Worm (Caenorhabditis elegans): ENCODE data around the gene C45H4.13.
A peak's percentile ranks its signal among the peaks of the same experiment; 100 is the strongest.

C45H4.13 gene

DNA sequence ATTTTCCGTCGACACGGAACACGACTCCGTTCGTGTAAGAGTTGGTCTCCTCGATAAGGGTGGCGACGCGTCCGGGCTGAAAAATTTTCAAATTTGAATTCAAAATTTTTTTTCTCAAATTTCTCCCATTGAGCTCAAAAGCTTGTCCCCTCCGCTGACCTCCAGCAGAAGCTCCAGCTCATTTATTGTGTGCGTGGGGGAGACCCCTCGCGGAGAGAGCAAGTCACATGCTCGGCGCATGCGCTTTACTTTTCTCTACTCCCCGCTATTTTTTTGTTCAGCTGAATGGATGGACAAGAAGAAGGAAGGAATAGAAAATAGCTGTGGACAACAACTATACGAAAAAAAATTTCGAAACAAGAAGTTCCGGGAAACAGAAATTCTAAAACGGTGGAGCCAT is 17.3 kb downstream of the C45H4.13 start:
- TF ChIP-seq lsy-2 (tag; optimal IDR thresholded peaks at IDR 0.05) (peak; percentile 60 to 72), C34B4.2 (tag; optimal IDR thresholded peaks at IDR 0.05) (no peak), dpl-1 (GFP tag; optimal IDR thresholded peaks at IDR 0.05) (peak in 1 of 3 experiments; percentile 49), lin-35 (GFP tag; optimal IDR thresholded peaks at IDR 0.05) (peak; percentile 26 to 48), nhr-71 (tag; optimal IDR thresholded peaks at IDR 0.05) (peak; percentile 84), mdl-1 (tag; optimal IDR thresholded peaks at IDR 0.05) (peak in 1 of 2 experiments; percentile 69), xbp-1 (tag; optimal IDR thresholded peaks at IDR 0.05) (peak; percentile 53), C16A3.4 (tag; optimal IDR thresholded peaks at IDR 0.05) (peak; percentile 36), snpc-4 (tag; optimal IDR thresholded peaks at IDR 0.05) (peak; percentile 2), swsn-7 (tag; optimal IDR thresholded peaks at IDR 0.05) (peak; percentile 61), ceh-82 (tag; optimal IDR thresholded peaks at IDR 0.05) (peak; percentile 40 to 85 (median 61)), lin-14 (GFP tag; optimal IDR thresholded peaks at IDR 0.05) (peak; percentile 99), C04F5.9 (tag; optimal IDR thresholded peaks at IDR 0.05) (no peak), nhr-20 (tag; optimal IDR thresholded peaks at IDR 0.05) (peak; percentile 64), nhr-76 (tag; optimal IDR thresholded peaks at IDR 0.05) (no peak), lin-15B (tag; optimal IDR thresholded peaks at IDR 0.05) (no peak), unc-130 (tag; optimal IDR thresholded peaks at IDR 0.05) (no peak), sox-4 (tag; optimal IDR thresholded peaks at IDR 0.05) (peak; percentile 42), grh-1 (GFP tag; IDR thresholded peaks at IDR 0.05) (no peak), isw-1 (GFP tag; IDR thresholded peaks at IDR 0.05) (peak; percentile 33), lir-3 (tag; optimal IDR thresholded peaks at IDR 0.05; ENCODE audit: poor library complexity) (peak; percentile 22), snu-23 (GFP tag; optimal IDR thresholded peaks at IDR 0.05) (peak; percentile 70), zag-1 (tag; optimal IDR thresholded peaks at IDR 0.05) (peak; percentile 26), mep-1 (tag; optimal IDR thresholded peaks at IDR 0.05) (peak; percentile 71), tbx-2 (tag; optimal IDR thresholded peaks at IDR 0.05) (peak; percentile 76), elt-2 (tag; optimal IDR thresholded peaks at IDR 0.05) (no peak), efl-3 (GFP tag; optimal IDR thresholded peaks at IDR 0.05) (no peak), unc-62 (GFP tag; optimal IDR thresholded peaks at IDR 0.05) (no peak), lin-13 (GFP tag; optimal IDR thresholded peaks at IDR 0.05) (peak; percentile 36), nhr-19 (GFP tag; conservative IDR thresholded peaks at IDR 0.05) (peak; percentile 73), egl-13 (tag; optimal IDR thresholded peaks at IDR 0.05) (peak; percentile 70), mab-9 (GFP tag; IDR thresholded peaks at IDR 0.05) (peak; percentile 44; the same call in 1 of the 2 replicates), pax-3 (tag; optimal IDR thresholded peaks at IDR 0.05) (peak; percentile 1), nhr-77 (tag; optimal IDR thresholded peaks at IDR 0.05) (no peak), nhr-47 (tag; optimal IDR thresholded peaks at IDR 0.05) (peak; percentile 75), aha-1 (tag; optimal IDR thresholded peaks at IDR 0.05) (no peak), dsc-1 (tag; optimal IDR thresholded peaks at IDR 0.05) (peak; percentile 64), nhr-85 (tag) (no peak), fkh-10 (GFP tag; optimal IDR thresholded peaks at IDR 0.05) (peak; percentile 76), vab-15 (tag; optimal IDR thresholded peaks at IDR 0.05) (no peak), hpl-2 (GFP tag; optimal IDR thresholded peaks at IDR 0.05) (no peak), pag-3 (tag; optimal IDR thresholded peaks at IDR 0.05; ENCODE audit: borderline replicate concordance, insufficient read depth) (no peak), mef-2 (tag; optimal IDR thresholded peaks at IDR 0.05) (peak; percentile 19), blmp-1 (tag; optimal IDR thresholded peaks at IDR 0.05) (no peak), nhr-84 (tag; optimal IDR thresholded peaks at IDR 0.05) (no peak), irx-1 (tag; optimal IDR thresholded peaks at IDR 0.05) (peak; percentile 53), unc-86 (tag; optimal IDR thresholded peaks at IDR 0.05) (peak; percentile 91), efl-1 (optimal IDR thresholded peaks at IDR 0.05) (peak; percentile 35 to 44), efl-1 (GFP tag; optimal IDR thresholded peaks at IDR 0.05 in 1 of 2) (peak in 1 of 2 experiments; percentile 50), fos-1 (tag; optimal IDR thresholded peaks at IDR 0.05) (no peak), rnt-1 (tag; optimal IDR thresholded peaks at IDR 0.05) (peak; percentile 64), fkh-8 (tag; optimal IDR thresholded peaks at IDR 0.05) (peak; percentile 86), ztf-4 (tag; optimal IDR thresholded peaks at IDR 0.05) (no peak), skn-1 (tag; optimal IDR thresholded peaks at IDR 0.05) (peak; percentile 53)
